Worm (Caenorhabditis elegans): ENCODE measurements around the gene his-2.

ce11 chrV:16015652-16016051, 26.4 kb downstream of the his-2 start, which contains the start of gene str-232:
- TF ChIP-seq him-1 (tag; optimal IDR thresholded peaks at IDR 0.05) (no peak), dao-5 (tag; optimal IDR thresholded peaks at IDR 0.05) (no peak)
